In genomic region chr3R:15084461-15085106, dm6 we compare ENCODE assay signal across 4 fruit fly cellular contexts.
TF ChIP-seq lines count a peak whose summit lies in the region.

No protein-coding gene starts in this region.

- no peak for TF ChIP-seq CTCF in whole organism, embryonic (GFP tag; optimal IDR thresholded peaks at IDR 0.05; lab: Kevin White, UChicago)

TF ChIP-seq in whole organism, embryonic, 481 proteins besides CTCF, POLR2A, EP300 and RAD21 (continues in another document):
- TF ChIP-seq sima (GFP tag; optimal IDR thresholded peaks at IDR 0.05; lab: Kevin White, UChicago) (no peak), ro (GFP tag; IDR thresholded peaks at IDR 0.05; lab: Robert Waterston, UW) (no peak), CG14965 (GFP tag; optimal IDR thresholded peaks at IDR 0.05; lab: Kevin White, UChicago; ENCODE audit: borderline replicate concordance) (no peak), CG15269 (tag; optimal IDR thresholded peaks at IDR 0.05; lab: Kevin White, UChicago) (peak; percentile 8), CG17612 (GFP tag; IDR thresholded peaks at IDR 0.05; lab: Robert Waterston, UW) (no peak), CG31365 (tag; optimal IDR thresholded peaks at IDR 0.05; lab: Kevin White, UChicago) (no peak), grau (tag; optimal IDR thresholded peaks at IDR 0.05; lab: Kevin White, UChicago) (peak; percentile 60), dan (GFP tag; IDR thresholded peaks at IDR 0.05; lab: Robert Waterston, UW) (no peak), tna (GFP tag; IDR thresholded peaks at IDR 0.05; lab: Robert Waterston, UW; ENCODE audit: partially characterized antibody) (no peak), jigr1 (GFP tag; IDR thresholded peaks at IDR 0.05; lab: Robert Waterston, UW) (no peak), ap (GFP tag; IDR thresholded peaks at IDR 0.05; lab: Robert Waterston, UW) (no peak), CG13894 (tag; optimal IDR thresholded peaks at IDR 0.05; lab: Kevin White, UChicago) (no peak), CG31388 (GFP tag; optimal IDR thresholded peaks at IDR 0.05; lab: Kevin White, UChicago) (no peak), CG4707 (GFP tag; optimal IDR thresholded peaks at IDR 0.05; lab: Kevin White, UChicago) (no peak), bigmax (GFP tag; optimal IDR thresholded peaks at IDR 0.05; lab: Kevin White, UChicago) (no peak), luna (GFP tag; optimal IDR thresholded peaks at IDR 0.05; lab: Kevin White, UChicago) (no peak), CG7928 (GFP tag; optimal IDR thresholded peaks at IDR 0.05; lab: Kevin White, UChicago) (no peak), al (GFP tag; IDR thresholded peaks at IDR 0.05; lab: Robert Waterston, UW) (peak; percentile 54), vfl (GFP tag; optimal IDR thresholded peaks at IDR 0.05; lab: Kevin White, UChicago) (no peak), dysf (GFP tag; IDR thresholded peaks at IDR 0.05; lab: Robert Waterston, UW) (peak; percentile 50; the same call in 1 of the 3 replicates), exex (tag; optimal IDR thresholded peaks at IDR 0.05; lab: Kevin White, UChicago) (no peak), Meics (GFP tag; optimal IDR thresholded peaks at IDR 0.05; lab: Kevin White, UChicago) (peak; percentile 25), cg (GFP tag; optimal IDR thresholded peaks at IDR 0.05; lab: Kevin White, UChicago) (no peak), pum (GFP tag; optimal IDR thresholded peaks at IDR 0.05; lab: Kevin White, UChicago) (no peak)

TF ChIP-seq in whole organism, prepupa, 60 proteins besides CTCF, POLR2A, EP300 and RAD21:
- TF ChIP-seq Sox15 (GFP tag; optimal IDR thresholded peaks at IDR 0.05; lab: Kevin White, UChicago), result no peak
- TF ChIP-seq svp (GFP tag; lab: Kevin White, UChicago), result peak; percentile 2
- no peak for TF ChIP-seq net (GFP tag; optimal IDR thresholded peaks at IDR 0.05; lab: Kevin White, UChicago)
- TF ChIP-seq Lpt (GFP tag; optimal IDR thresholded peaks at IDR 0.05; lab: Kevin White, UChicago), result no peak
- TF ChIP-seq CG6854 (GFP tag; optimal IDR thresholded peaks at IDR 0.05; lab: Kevin White, UChicago), result no peak
- TF ChIP-seq CG6163 (GFP tag; IDR thresholded peaks at IDR 0.05; lab: Robert Waterston, UW), result 0 out of 3 replicates have a peak, but pooled peaks have one; percentile 33
- no peak for TF ChIP-seq CG10631 (GFP tag; optimal IDR thresholded peaks at IDR 0.05; lab: Kevin White, UChicago)
- 0 out of 2 replicates have a peak, but pooled peaks have one; percentile 35 for TF ChIP-seq Gug (GFP tag; IDR thresholded peaks at IDR 0.05; lab: Robert Waterston, UW)

TF ChIP-seq in whole organism, pupa, 21 proteins besides CTCF, POLR2A, EP300 and RAD21:
- no peak for TF ChIP-seq fd96Ca (GFP tag; IDR thresholded peaks at IDR 0.05; lab: Robert Waterston, UW)
- no peak for TF ChIP-seq Ets98B (GFP tag; IDR thresholded peaks at IDR 0.05; lab: Robert Waterston, UW)
- TF ChIP-seq CG32121 (GFP tag; IDR thresholded peaks at IDR 0.05; lab: Robert Waterston, UW), result peak; percentile 33; the same call in 1 of the 2 replicates

TF ChIP-seq in whole organism, wandering third instar larva, 38 proteins besides CTCF, POLR2A, EP300 and RAD21:
- TF ChIP-seq Hnf4 (GFP tag; optimal IDR thresholded peaks at IDR 0.05; lab: Kevin White, UChicago) (no peak), N (GFP tag; optimal IDR thresholded peaks at IDR 0.05; lab: Kevin White, UChicago) (no peak), dsf (GFP tag; optimal IDR thresholded peaks at IDR 0.05; lab: Kevin White, UChicago; ENCODE audit: borderline replicate concordance) (no peak), foxo (GFP tag; optimal IDR thresholded peaks at IDR 0.05; lab: Kevin White, UChicago) (peak in 1 of 2 experiments; percentile 4), fru (GFP tag; optimal IDR thresholded peaks at IDR 0.05; lab: Kevin White, UChicago) (no peak), CG9705 (GFP tag; optimal IDR thresholded peaks at IDR 0.05; lab: Kevin White, UChicago) (no peak), GATAd (GFP tag; optimal IDR thresholded peaks at IDR 0.05; lab: Kevin White, UChicago) (no peak), h (GFP tag; optimal IDR thresholded peaks at IDR 0.05; lab: Kevin White, UChicago) (peak; percentile 48), Hr83 (GFP tag; optimal IDR thresholded peaks at IDR 0.05; lab: Kevin White, UChicago; ENCODE audit: poor library complexity, severe bottlenecking) (no peak)

Comparison
In these comparisons a context has a peak if more than half of its experiments do, and no peak if none do; other contexts are left out.
1. Of the 7 proteins assayed by ChIP-seq in both whole organism, embryonic and whole organism, prepupa: peak only in whole organism, embryonic: none; only in whole organism, prepupa: Gug; in both: none; in neither: 6.